Fruit fly (Drosophila melanogaster): ENCODE data around the gene RhoGAPp190.

DNA sequence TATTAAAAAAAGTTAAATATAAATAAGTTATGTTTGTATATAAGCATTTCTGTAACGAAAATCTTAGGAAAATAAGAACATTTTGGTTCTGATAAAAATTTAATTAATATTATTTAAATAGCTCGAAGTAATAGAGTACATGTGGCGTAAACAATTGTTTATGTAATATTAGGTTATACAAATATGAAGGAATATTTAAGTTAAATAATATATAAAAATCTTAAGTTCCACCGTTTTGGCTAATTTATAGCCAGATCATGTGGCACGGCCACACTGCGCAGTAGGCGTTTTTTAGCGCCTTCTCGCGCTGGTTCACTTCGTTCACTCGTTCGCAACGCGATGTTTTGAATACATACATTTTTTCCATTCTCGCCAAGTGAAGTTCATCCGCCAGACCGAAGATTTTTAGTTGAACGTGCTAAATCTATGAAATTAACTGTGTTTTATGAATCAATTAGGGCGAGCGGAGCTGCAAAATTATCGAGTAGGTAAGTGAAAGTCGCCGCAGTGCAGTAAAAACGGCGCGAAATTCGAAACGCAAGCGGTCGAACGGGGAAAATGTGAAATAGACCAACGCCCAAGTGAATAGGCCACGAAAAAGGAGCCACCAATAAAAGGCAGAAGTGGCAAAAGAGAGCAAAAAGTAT lies 4.8 kb upstream of the RhoGAPp190 start, which contains the start of gene beta-Spec:
- TF ChIP-seq pad (GFP tag; optimal IDR thresholded peaks at IDR 0.05) = no peak
- TF ChIP-seq CG12768 (GFP tag; optimal IDR thresholded peaks at IDR 0.05) = no peak
- peak; percentile 40 for TF ChIP-seq bab1 (GFP tag; optimal IDR thresholded peaks at IDR 0.05)
- TF ChIP-seq Crg-1 (GFP tag; optimal IDR thresholded peaks at IDR 0.05) = no peak
- no peak for TF ChIP-seq CG11617 (GFP tag; optimal IDR thresholded peaks at IDR 0.05)
- TF ChIP-seq CG7101 (tag; optimal IDR thresholded peaks at IDR 0.05) = no peak
- no peak for TF ChIP-seq Clk (GFP tag; optimal IDR thresholded peaks at IDR 0.05)
- TF ChIP-seq tj (GFP tag; optimal IDR thresholded peaks at IDR 0.05) = no peak
